Fruit fly (Drosophila melanogaster) whole organism, prepupa: ENCODE measurements around the gene mthl1.

Experiments
- CG11294 ChIP-seq: fragments of 200-800 bp; sonication (Bioruptor generic); IDR thresholded peaks from 2 replicates; pipeline ENCODE4 v1.3.6; 2022; ENCODE audit warnings: missing biosample characterization, missing genetic modification characterization
- CG11762 ChIP-seq: fragments of 200-800 bp; sonication (Bioruptor generic); optimal IDR thresholded peaks from 3 replicates; lab custom pipeline; 2016; ENCODE audit warnings: missing biosample characterization, missing genetic modification characterization; ENCODE audit not compliant: insufficient read depth
- CG6163 ChIP-seq: fragments of 200-800 bp; sonication (Bioruptor generic); IDR thresholded peaks from 3 replicates; pipeline ENCODE4 v1.3.6; 2022; ENCODE audit warnings: missing biosample characterization, missing genetic modification characterization
- CG6854 ChIP-seq: fragments of 200-800 bp; sonication (Bioruptor generic); optimal IDR thresholded peaks from 2 replicates; lab custom pipeline; 2017; ENCODE audit warnings: missing biosample characterization, mild to moderate bottlenecking, missing genetic modification characterization
- CG8319 ChIP-seq: fragments of 200-800 bp; sonication (Bioruptor generic); optimal IDR thresholded peaks from 3 replicates; lab custom pipeline; 2016; ENCODE audit warnings: missing biosample characterization, missing genetic modification characterization
- CG8632 ChIP-seq: fragments of 200-800 bp; sonication (Bioruptor generic); optimal IDR thresholded peaks from 3 replicates; lab custom pipeline; 2016; ENCODE audit warnings: missing biosample characterization, missing genetic modification characterization
- Eip75B ChIP-seq: fragments of 200-800 bp; sonication (Bioruptor generic); optimal IDR thresholded peaks from 3 replicates; lab custom pipeline; 2016; ENCODE audit warnings: missing biosample characterization, missing genetic modification characterization
- Gug ChIP-seq: fragments of 200-800 bp; sonication (Bioruptor generic); IDR thresholded peaks from 2 replicates; pipeline ENCODE4 v1.3.6; 2022; ENCODE audit warnings: missing biosample characterization, missing genetic modification characterization
- Hr38 ChIP-seq: sonication (Bioruptor generic); optimal IDR thresholded peaks from 2 replicates; lab custom pipeline; 2016; ENCODE audit warnings: missing biosample characterization, missing genetic modification characterization
- Hr39 ChIP-seq: fragments of 200-800 bp; sonication (Bioruptor generic); optimal IDR thresholded peaks from 2 replicates; lab custom pipeline; 2016; ENCODE audit warnings: missing biosample characterization, missing genetic modification characterization
- Sox14 ChIP-seq: fragments of 200-800 bp; sonication (Bioruptor generic); optimal IDR thresholded peaks from 3 replicates; lab custom pipeline; 2016; ENCODE audit warnings: missing biosample characterization, missing genetic modification characterization
- fd85E ChIP-seq: fragments of 200-800 bp; sonication (Bioruptor generic); optimal IDR thresholded peaks from 3 replicates; lab custom pipeline; 2016; ENCODE audit warnings: missing biosample characterization, missing genetic modification characterization
- fkh ChIP-seq: fragments of 200-800 bp; sonication (Bioruptor generic); optimal IDR thresholded peaks from 3 replicates; lab custom pipeline; 2017; ENCODE audit warnings: missing biosample characterization, mild to moderate bottlenecking, missing genetic modification characterization, moderate library complexity
- lz ChIP-seq: fragments of 200-800 bp; sonication (Bioruptor generic); optimal IDR thresholded peaks from 3 replicates; lab custom pipeline; 2016; ENCODE audit warnings: missing biosample characterization, missing genetic modification characterization

DNA sequence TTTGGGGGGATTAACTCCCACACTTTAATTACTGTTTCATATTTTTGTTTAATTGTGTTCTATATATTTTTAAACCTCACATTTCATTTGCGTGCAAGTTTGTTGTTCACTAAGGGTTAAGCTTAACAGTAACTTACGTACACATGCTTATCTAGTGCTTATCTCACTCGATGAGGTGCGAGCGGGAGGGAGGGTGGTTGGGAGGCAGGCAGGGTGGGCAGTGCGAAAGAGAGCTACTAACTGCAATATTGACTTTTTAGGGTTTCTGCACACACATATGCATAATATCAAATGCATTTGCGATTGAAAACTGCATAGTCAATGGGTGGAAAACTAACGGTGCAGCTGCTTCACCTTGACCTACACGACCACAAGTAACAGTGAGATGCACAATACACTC, 53.7 kb downstream of the mthl1 start:
- TF ChIP-seq Gug (GFP tag; lab: Robert Waterston, UW) (no peak), Eip75B (GFP tag; lab: Kevin White, UChicago) (no peak), CG11294 (GFP tag; lab: Robert Waterston, UW) (no peak), Hr38 (GFP tag; lab: Kevin White, UChicago) (no peak), Sox14 (no peak), CG8632 (GFP tag; lab: Kevin White, UChicago) (no peak), lz (GFP tag; lab: Kevin White, UChicago) (no peak), CG6854 (no peak), fkh (GFP tag; lab: Kevin White, UChicago) (peak; percentile 5), CG11762 (no peak), CG8319 (GFP tag; lab: Kevin White, UChicago) (no peak), CG6163 (GFP tag; lab: Robert Waterston, UW) (no peak), Hr39 (GFP tag; lab: Kevin White, UChicago) (no peak), fd85E (GFP tag; lab: Kevin White, UChicago) (no peak)
